Worm (Caenorhabditis elegans): ENCODE results near the gene F19G12.3.

DNA sequence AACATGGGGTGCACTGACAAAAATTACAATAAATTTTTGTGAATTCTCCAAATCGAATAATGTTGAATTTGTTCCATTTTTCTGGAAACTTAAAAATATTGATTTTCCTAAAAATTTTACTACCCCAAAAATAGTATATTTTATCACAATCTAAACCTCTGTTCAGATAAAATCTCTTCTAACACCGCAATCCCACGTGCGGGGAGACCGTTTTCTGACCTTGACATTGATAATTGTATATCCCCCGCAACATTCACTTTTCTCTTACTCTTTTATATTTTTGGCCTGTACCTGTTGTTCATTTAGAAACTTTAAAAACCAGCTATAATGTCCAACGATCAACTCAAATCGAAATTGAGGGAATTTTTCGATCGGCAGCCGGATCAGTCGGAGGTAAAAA is 34.2 kb downstream of the F19G12.3 start, which contains the start of gene D1005.2:
- no peak for TF ChIP-seq unc-62 (GFP tag; optimal IDR thresholded peaks at IDR 0.05)
- no peak for TF ChIP-seq nhr-11 (tag; optimal IDR thresholded peaks at IDR 0.05)
- TF ChIP-seq lsy-2 (tag; optimal IDR thresholded peaks at IDR 0.05): no peak
- no peak for TF ChIP-seq nhr-47 (tag; optimal IDR thresholded peaks at IDR 0.05)
- TF ChIP-seq pqm-1 (tag; optimal IDR thresholded peaks at IDR 0.05): no peak
- no peak for TF ChIP-seq nhr-77 (tag; optimal IDR thresholded peaks at IDR 0.05)
- no peak for TF ChIP-seq dsc-1 (tag; optimal IDR thresholded peaks at IDR 0.05)
- TF ChIP-seq nhr-237 (tag; optimal IDR thresholded peaks at IDR 0.05): no peak

Measured in whole organism, L1 larva.